Fruit fly (Drosophila melanogaster) whole organism, wandering third instar larva: ENCODE measurements around the gene neo.

ENCODE experiments used
- Abd-B ChIP-seq: fragments of >200 bp; optimal IDR thresholded peaks from 2 replicates; lab custom pipeline; 2017; ENCODE audit warnings: missing biosample characterization, missing genetic modification characterization
- CG32264 ChIP-seq: fragments of 200-800 bp; sonication (Bioruptor generic); optimal IDR thresholded peaks from 2 replicates; lab custom pipeline; 2016; ENCODE audit warnings: missing biosample characterization, missing genetic modification characterization
- CG9705 ChIP-seq: fragments of 200-800 bp; sonication (Bioruptor generic); optimal IDR thresholded peaks from 2 replicates; lab custom pipeline; 2018; ENCODE audit warnings: missing biosample characterization, mild to moderate bottlenecking, missing genetic modification characterization
- CrebA ChIP-seq: fragments of 200-800 bp; sonication (Bioruptor generic); optimal IDR thresholded peaks from 2 replicates; lab custom pipeline; 2016; ENCODE audit warnings: missing biosample characterization, mild to moderate bottlenecking, missing genetic modification characterization, borderline replicate concordance
- Dfd ChIP-seq: fragments of >200 bp; optimal IDR thresholded peaks from 2 replicates; lab custom pipeline; 2017; ENCODE audit warnings: missing biosample characterization, missing genetic modification characterization
- Dif ChIP-seq: fragments of 200-275, 200-300 bp; sonication (Bioruptor generic); optimal IDR thresholded peaks from 2 replicates; lab custom pipeline; 2018; ENCODE audit warnings: missing biosample characterization, missing genetic modification characterization; ENCODE audit not compliant: partially characterized antibody
- GATAd ChIP-seq: sonication (Bioruptor generic); optimal IDR thresholded peaks from 2 replicates; lab custom pipeline; 2016; ENCODE audit warnings: missing biosample characterization, missing genetic modification characterization
- HLH106 ChIP-seq: fragments of 200-800 bp; optimal IDR thresholded peaks from 3 replicates; lab custom pipeline; 2019; ENCODE audit warnings: missing biosample characterization, mild to moderate bottlenecking, missing genetic modification characterization, moderate library complexity
- Hnf4 ChIP-seq: fragments of 200-800 bp; sonication (Bioruptor generic); optimal IDR thresholded peaks from 2 replicates; lab custom pipeline; 2016; ENCODE audit warnings: missing biosample characterization, mild to moderate bottlenecking, missing genetic modification characterization
- Hr78 ChIP-seq: fragments of >200 bp; optimal IDR thresholded peaks from 2 replicates; lab custom pipeline; 2017; ENCODE audit warnings: missing biosample characterization, missing genetic modification characterization
- Hr83 ChIP-seq: fragments of 200-300 bp; sonication (Bioruptor generic); optimal IDR thresholded peaks from 2 replicates; lab custom pipeline; 2016; ENCODE audit warnings: missing biosample characterization, mild to moderate bottlenecking, missing genetic modification characterization, moderate library complexity; ENCODE audit not compliant: poor library complexity, severe bottlenecking
- Jra ChIP-seq: sonication (Bioruptor generic); optimal IDR thresholded peaks from 2 replicates; lab custom pipeline; 2016; ENCODE audit warnings: missing biosample characterization, missing genetic modification characterization
- Mio ChIP-seq: sonication (Bioruptor generic); optimal IDR thresholded peaks from 2 replicates; lab custom pipeline; 2016; ENCODE audit warnings: missing biosample characterization, missing genetic modification characterization
- Myc ChIP-seq: fragments of >200 bp; optimal IDR thresholded peaks from 2 replicates; lab custom pipeline; 2017
- N ChIP-seq: fragments of >200 bp; optimal IDR thresholded peaks from 2 replicates; lab custom pipeline; 2018; ENCODE audit warnings: missing biosample characterization, missing external identifiers, missing genetic modification characterization
- OdsH ChIP-seq: fragments of 200-800 bp; sonication (Bioruptor generic); optimal IDR thresholded peaks from 2 replicates; lab custom pipeline; 2016; ENCODE audit warnings: missing biosample characterization, mild to moderate bottlenecking, missing genetic modification characterization
- Rel ChIP-seq, 2 experiments: fragments of 200-800 bp; sonication (Bioruptor generic) in 1 of 2; optimal IDR thresholded peaks; 2 replicates in 1 of 2; 3 replicates in 1 of 2; lab custom pipeline; 2016 to 2019; ENCODE audit warnings: mild to moderate bottlenecking in 2 of 2, missing biosample characterization in 2 of 2, missing genetic modification characterization in 2 of 2, moderate library complexity in 1 of 2
- Sp1 ChIP-seq: fragments of 200-800 bp; sonication (Bioruptor generic); optimal IDR thresholded peaks from 3 replicates; lab custom pipeline; 2019; ENCODE audit warnings: missing biosample characterization, mild to moderate bottlenecking, missing genetic modification characterization, moderate library complexity
- Vsx2 ChIP-seq: fragments of 200-300, 225-300 bp; sonication (Bioruptor generic); optimal IDR thresholded peaks from 2 replicates; lab custom pipeline; 2018; ENCODE audit warnings: missing biosample characterization, missing genetic modification characterization; ENCODE audit not compliant: partially characterized antibody
- br ChIP-seq: fragments of 200-800 bp; sonication (Bioruptor generic); optimal IDR thresholded peaks from 2 replicates; lab custom pipeline; 2016; ENCODE audit warnings: missing biosample characterization, missing genetic modification characterization
- brk ChIP-seq: fragments of 200-800 bp; sonication (Bioruptor generic); optimal IDR thresholded peaks from 2 replicates; lab custom pipeline; 2016; ENCODE audit warnings: missing biosample characterization, mild to moderate bottlenecking, missing genetic modification characterization
- dl ChIP-seq, 2 experiments: fragments of 175-275, 200-275 bp in 1 of 2; fragments of 200-275 bp in 1 of 2; sonication (Bioruptor generic); optimal IDR thresholded peaks; lab custom pipeline; 2018; ENCODE audit warnings: mild to moderate bottlenecking in 2 of 2, missing biosample characterization in 2 of 2, missing genetic modification characterization in 2 of 2, moderate library complexity in 2 of 2; ENCODE audit not compliant: partially characterized antibody in 2 of 2, insufficient read depth in 1 of 2
- dmrt93B ChIP-seq: fragments of 200-800 bp; sonication (Bioruptor generic); optimal IDR thresholded peaks from 2 replicates; lab custom pipeline; 2018; ENCODE audit warnings: missing biosample characterization, mild to moderate bottlenecking, missing genetic modification characterization
- dsf ChIP-seq: sonication (Bioruptor generic); optimal IDR thresholded peaks from 2 replicates; lab custom pipeline; 2016; ENCODE audit warnings: missing biosample characterization, missing genetic modification characterization, borderline replicate concordance
- ey ChIP-seq: fragments of 200-800 bp; sonication (Bioruptor generic); optimal IDR thresholded peaks from 2 replicates; lab custom pipeline; 2016; ENCODE audit warnings: missing biosample characterization, missing genetic modification characterization
- foxo ChIP-seq, 2 experiments: fragments of 200-800 bp; sonication (Bioruptor generic); optimal IDR thresholded peaks; 2 replicates in 1 of 2; 3 replicates in 1 of 2; lab custom pipeline; 2016 to 2017; ENCODE audit warnings: missing biosample characterization in 2 of 2, missing genetic modification characterization in 2 of 2
- fru ChIP-seq: fragments of 200-800 bp; sonication (Bioruptor generic); optimal IDR thresholded peaks from 3 replicates; lab custom pipeline; 2016; ENCODE audit warnings: missing biosample characterization, mild to moderate bottlenecking, missing genetic modification characterization
- h ChIP-seq: fragments of 200-800 bp; sonication (Bioruptor generic); optimal IDR thresholded peaks from 3 replicates; lab custom pipeline; 2016; ENCODE audit warnings: missing biosample characterization, mild to moderate bottlenecking, missing genetic modification characterization
- jim ChIP-seq: fragments of 175-275, 200-325 bp; sonication (Bioruptor generic); optimal IDR thresholded peaks from 2 replicates; lab custom pipeline; 2016; ENCODE audit warnings: missing biosample characterization, mild to moderate bottlenecking, missing genetic modification characterization
- lola ChIP-seq: fragments of >200 bp; optimal IDR thresholded peaks from 2 replicates; lab custom pipeline; 2017; ENCODE audit warnings: missing biosample characterization, missing genetic modification characterization
- pan ChIP-seq: fragments of >200 bp; optimal IDR thresholded peaks from 2 replicates; lab custom pipeline; 2017
- psq ChIP-seq: fragments of 200-800 bp; sonication (Bioruptor generic); optimal IDR thresholded peaks from 3 replicates; lab custom pipeline; 2017; ENCODE audit warnings: missing biosample characterization, mild to moderate bottlenecking, missing genetic modification characterization, moderate library complexity
- rgr ChIP-seq: fragments of 200-800 bp; sonication (Bioruptor generic); optimal IDR thresholded peaks from 3 replicates; lab custom pipeline; 2016; ENCODE audit warnings: missing biosample characterization, mild to moderate bottlenecking, missing genetic modification characterization
- sage ChIP-seq: fragments of 200-800 bp; sonication (Bioruptor generic); optimal IDR thresholded peaks from 2 replicates; lab custom pipeline; 2016; ENCODE audit warnings: missing biosample characterization, mild to moderate bottlenecking, missing genetic modification characterization
- sv ChIP-seq: fragments of 200-800 bp; sonication (Bioruptor generic); optimal IDR thresholded peaks from 3 replicates; lab custom pipeline; 2016; ENCODE audit warnings: missing biosample characterization, missing genetic modification characterization
- tai ChIP-seq: sonication (Bioruptor generic); optimal IDR thresholded peaks from 2 replicates; lab custom pipeline; 2016; ENCODE audit warnings: missing biosample characterization, missing genetic modification characterization
- usp ChIP-seq: fragments of >200 bp; optimal IDR thresholded peaks from 2 replicates; lab custom pipeline; 2017; ENCODE audit warnings: missing biosample characterization, missing genetic modification characterization
- woc ChIP-seq: sonication (Bioruptor generic); optimal IDR thresholded peaks from 2 replicates; lab custom pipeline; 2016; ENCODE audit warnings: missing biosample characterization, mild to moderate bottlenecking, missing genetic modification characterization

The neo gene

dm6 chr3R:29783210-29783609 is 35.7 kb upstream of the neo start:
- TF ChIP-seq Rel (GFP tag; optimal IDR thresholded peaks at IDR 0.05; lab: Kevin White, UChicago) (no peak), Rel (tag; optimal IDR thresholded peaks at IDR 0.05; lab: Kevin White, UChicago) (peak; percentile 97), foxo (GFP tag; optimal IDR thresholded peaks at IDR 0.05; lab: Kevin White, UChicago) (no peak)

dm6 chr3R:29785242-29785641 is 33.7 kb upstream of the neo start:
- TF ChIP-seq sage (GFP tag; lab: Kevin White, UChicago), result no peak
- no peak for TF ChIP-seq Rel (GFP tag; optimal IDR thresholded peaks at IDR 0.05; lab: Kevin White, UChicago)
- peak; percentile 95 for TF ChIP-seq Rel (tag; optimal IDR thresholded peaks at IDR 0.05; lab: Kevin White, UChicago)

dm6 chr3R:29786016-29786996 is 32.6 kb upstream of the neo start:
- TF ChIP-seq Hnf4, result peak; percentile 75
- peak; percentile 70 for TF ChIP-seq ey (GFP tag; lab: Kevin White, UChicago)
- TF ChIP-seq Sp1, result peak; percentile 11
- no peak for TF ChIP-seq Dif (GFP tag; lab: Kevin White, UChicago)
- no peak for TF ChIP-seq Dfd (GFP tag; lab: Kevin White, UChicago)
- TF ChIP-seq CG32264, result peak; percentile 59
- no peak for TF ChIP-seq Hr78 (GFP tag; lab: Kevin White, UChicago)
- TF ChIP-seq Abd-B (GFP tag; lab: Kevin White, UChicago), result no peak
- peak; percentile 65 for TF ChIP-seq br (GFP tag; lab: Kevin White, UChicago)
- TF ChIP-seq rgr (GFP tag; lab: Kevin White, UChicago), result peak; percentile 55
- no peak for TF ChIP-seq CG9705
- TF ChIP-seq woc (GFP tag; lab: Kevin White, UChicago), result peak; percentile 70
- TF ChIP-seq sage (GFP tag; lab: Kevin White, UChicago), result peak; percentile 72
- no peak for TF ChIP-seq sv
- TF ChIP-seq psq (GFP tag; lab: Kevin White, UChicago), result peak; percentile 21
- peak; percentile 55 for TF ChIP-seq OdsH (GFP tag; lab: Kevin White, UChicago)
- peak; percentile 65 for TF ChIP-seq h (GFP tag; lab: Kevin White, UChicago)
- peak; percentile 21 for TF ChIP-seq brk (GFP tag; lab: Kevin White, UChicago)
- TF ChIP-seq pan (lab: Kevin White, UChicago), result no peak
- TF ChIP-seq tai (GFP tag; lab: Kevin White, UChicago), result no peak
- no peak for TF ChIP-seq GATAd (GFP tag; lab: Kevin White, UChicago)
- peak; percentile 71 for TF ChIP-seq dmrt93B
- TF ChIP-seq N (GFP tag; lab: Kevin White, UChicago), result no peak
- peak; percentile 72 for TF ChIP-seq HLH106 (tag; lab: Kevin White, UChicago)
- TF ChIP-seq usp (GFP tag; lab: Kevin White, UChicago), result no peak
- TF ChIP-seq fru (GFP tag; lab: Kevin White, UChicago), result peak; percentile 88
- peak in 1 of 2 experiments; percentile 85 for TF ChIP-seq foxo (GFP tag; optimal IDR thresholded peaks at IDR 0.05; lab: Kevin White, UChicago)
- TF ChIP-seq jim, result no peak
- TF ChIP-seq CrebA, result no peak
- peak; percentile 27 for TF ChIP-seq Jra (GFP tag; lab: Kevin White, UChicago)
- no peak for TF ChIP-seq dl (GFP tag; optimal IDR thresholded peaks at IDR 0.05; lab: Kevin White, UChicago; ENCODE audit: insufficient read depth in 1 of 2, partially characterized antibody in 2 of 2)
- no peak for TF ChIP-seq Myc
- no peak for TF ChIP-seq dsf (GFP tag; lab: Kevin White, UChicago)
- TF ChIP-seq Rel (GFP tag; optimal IDR thresholded peaks at IDR 0.05; lab: Kevin White, UChicago), result peak; percentile 13
- TF ChIP-seq Rel (tag; optimal IDR thresholded peaks at IDR 0.05; lab: Kevin White, UChicago), result peak; percentile 52
- TF ChIP-seq lola (GFP tag; lab: Kevin White, UChicago), result no peak
- TF ChIP-seq Hr83 (GFP tag; lab: Kevin White, UChicago), result peak; percentile 61
- TF ChIP-seq Mio (GFP tag; lab: Kevin White, UChicago), result no peak
- TF ChIP-seq Vsx2 (GFP tag; lab: Kevin White, UChicago), result no peak
